Worm (Caenorhabditis elegans) whole organism, L1 larva: ENCODE results near the gene R06F6.14.

Experiments
- fkh-4 ChIP-seq: sonication (generic microtip); optimal IDR thresholded peaks from 2 replicates; lab custom pipeline; 2016; ENCODE audit warnings: missing compliant biosample characterization, missing genetic modification characterization, borderline replicate concordance
- nhr-28 ChIP-seq: fragments of 150-350 bp; optimal IDR thresholded peaks from 2 replicates; lab custom pipeline; 2014; ENCODE audit warnings: missing biosample characterization, missing genetic modification characterization
- nhr-77 ChIP-seq: fragments of 150-350 bp; optimal IDR thresholded peaks from 2 replicates; lab custom pipeline; 2014; ENCODE audit warnings: missing biosample characterization, missing genetic modification characterization

DNA sequence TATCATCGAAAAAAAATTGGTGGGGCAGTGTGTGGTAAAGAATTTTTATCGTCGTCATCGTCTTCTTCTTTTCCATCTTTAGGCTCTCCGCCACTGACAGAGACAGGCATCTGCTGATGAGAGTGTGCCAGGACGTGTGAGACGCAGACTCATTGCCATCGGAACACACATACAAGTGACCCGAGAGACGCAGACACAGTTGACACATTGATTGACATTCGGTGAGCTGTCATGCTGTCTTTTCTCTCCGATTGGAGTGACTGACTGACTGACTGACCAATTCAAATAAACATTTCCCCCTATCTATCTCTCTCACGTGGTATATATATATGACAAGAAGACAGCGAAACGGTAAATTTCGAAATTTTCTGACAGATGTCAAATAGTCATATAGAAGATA, 42.0 kb downstream of the R06F6.14 start:
- TF ChIP-seq nhr-77 (tag; lab: Kevin White, UChicago) (peak; percentile 22), fkh-4 (no peak), nhr-28 (no peak)
